Worm (Caenorhabditis elegans) whole organism, young adult: ENCODE data around the gene srw-24.

Experiments
- F22D6.2 ChIP-seq: sonication (generic microtip); optimal IDR thresholded peaks from 2 replicates; lab custom pipeline; 2016; ENCODE audit warnings: mild to moderate bottlenecking, missing genetic modification characterization, missing compliant biosample characterization
- Y56A3A.18 ChIP-seq: fragments of 200-800 bp; sonication (Bioruptor generic); IDR thresholded peaks from 2 replicates; pipeline ENCODE4 v1.3.6; 2022; ENCODE audit warnings: missing genetic modification reagents, missing genetic modification characterization, missing compliant biosample characterization
- ama-1 ChIP-seq, 3 experiments: fragments of 150-350 bp in 1 of 3; sonication (generic microtip) in 2 of 3; optimal IDR thresholded peaks; 2 replicates each; lab custom pipeline; 2014 to 2018; ENCODE audit warnings: missing biosample characterization in 2 of 3, missing genetic modification characterization in 2 of 3, missing genetic modification reagents in 2 of 3
- ccch-3 ChIP-seq: fragments of 200-800 bp; sonication (Bioruptor generic); optimal IDR thresholded peaks from 2 replicates; lab custom pipeline; 2018; ENCODE audit warnings: mild to moderate bottlenecking, missing genetic modification characterization, missing compliant biosample characterization
- die-1 ChIP-seq: sonication (generic microtip); optimal IDR thresholded peaks from 2 replicates; lab custom pipeline; 2016; ENCODE audit warnings: missing genotype, mild to moderate bottlenecking, missing genetic modification characterization, missing compliant biosample characterization
- dpl-1 ChIP-seq: fragments of 150-350 bp; optimal IDR thresholded peaks from 2 replicates; lab custom pipeline; 2014; ENCODE audit warnings: missing biosample characterization, missing genetic modification reagents, missing genetic modification characterization
- hmg-20 ChIP-seq: fragments of 200-800 bp; sonication (Bioruptor generic); IDR thresholded peaks from 2 replicates; pipeline ENCODE4 v1.3.6; 2022; ENCODE audit warnings: missing genetic modification reagents, missing genetic modification characterization, missing compliant biosample characterization
- mxl-1 ChIP-seq: sonication (generic microtip); optimal IDR thresholded peaks from 2 replicates; lab custom pipeline; 2016; ENCODE audit warnings: missing genetic modification characterization, missing compliant biosample characterization
- unc-62 ChIP-seq: fragments of 150-350 bp; optimal IDR thresholded peaks from 2 replicates; lab custom pipeline; 2014; ENCODE audit warnings: missing biosample characterization, missing genetic modification reagents, missing genetic modification characterization
- ztf-25 ChIP-seq: fragments of 200-800 bp; sonication (Bioruptor generic); IDR thresholded peaks from 2 replicates; pipeline ENCODE4 v1.3.6; 2022; ENCODE audit warnings: missing genetic modification reagents, missing genetic modification characterization, missing compliant biosample characterization

DNA sequence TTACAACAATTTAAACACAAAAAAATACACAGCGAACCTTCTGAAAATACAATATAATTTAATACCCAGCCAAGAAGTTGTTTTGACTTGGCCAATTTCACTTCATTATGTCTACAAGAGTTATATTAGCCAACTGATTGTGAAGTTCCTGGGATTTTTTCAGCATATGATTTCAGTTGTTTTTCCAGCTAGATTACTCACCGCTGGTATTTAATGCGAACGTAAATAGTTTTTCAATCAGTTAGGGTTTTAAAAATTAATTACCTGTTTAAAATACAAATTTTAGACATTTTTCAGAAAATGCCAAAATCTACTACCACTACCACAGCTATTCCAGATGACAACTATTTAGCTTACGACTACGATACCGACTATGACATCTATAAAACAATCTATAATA is 1.9 kb downstream of the srw-24 start, which contains the start of gene srw-14:
- TF ChIP-seq F22D6.2 (tag; lab: Kevin White, UChicago) (no peak), Y56A3A.18 (GFP tag; lab: Robert Waterston, UW) (no peak), mxl-1 (no peak), die-1 (tag; lab: Kevin White, UChicago) (no peak), ama-1 (optimal IDR thresholded peaks at IDR 0.05; lab: Kevin White, UChicago) (no peak), ama-1 (GFP tag; optimal IDR thresholded peaks at IDR 0.05; lab: Kevin White, UChicago) (no peak), ztf-25 (GFP tag; lab: Robert Waterston, UW) (no peak), hmg-20 (GFP tag; lab: Robert Waterston, UW) (no peak), ccch-3 (no peak), dpl-1 (GFP tag; lab: Kevin White, UChicago) (no peak), unc-62 (GFP tag; lab: Kevin White, UChicago) (no peak)
